Worm (Caenorhabditis elegans): ENCODE results near the gene mtm-9.

Gene mtm-9

ce11 chrV:3738409-3738808 lies 5.0 kb upstream of the mtm-9 start:
- TF ChIP-seq ccch-3 (GFP tag; optimal IDR thresholded peaks at IDR 0.05) (no peak), ceh-91 (GFP tag; IDR thresholded peaks at IDR 0.05) (no peak), him-1 (tag; optimal IDR thresholded peaks at IDR 0.05) (no peak), F49E8.2 (tag; optimal IDR thresholded peaks at IDR 0.05; ENCODE audit: insufficient read depth) (no peak), bed-1 (GFP tag; IDR thresholded peaks at IDR 0.05) (no peak), lin-54 (GFP tag; optimal IDR thresholded peaks at IDR 0.05) (no peak), K11D2.4 (GFP tag; IDR thresholded peaks at IDR 0.05) (no peak), hmg-20 (GFP tag; IDR thresholded peaks at IDR 0.05) (no peak)

- TF ChIP-seq snpc-4 (GFP tag; optimal IDR thresholded peaks at IDR 0.05) (no peak), snpc-4 (tag; optimal IDR thresholded peaks at IDR 0.05) (peak in 2 of 4 experiments; percentile 9 to 29), ztf-3 (GFP tag; optimal IDR thresholded peaks at IDR 0.05) (no peak)
Observed at ce11 chrV:3739302-3739701, 4.1 kb upstream of the mtm-9 start, which contains the start of gene hpo-36. hpo-36 (minus strand) TSS chrV:3739402.

- TF ChIP-seq madf-8 (GFP tag; conservative IDR thresholded peaks at IDR 0.05) (no peak), egrh-3 (GFP tag; IDR thresholded peaks at IDR 0.05) (peak; percentile 71; the same call in 1 of the 2 replicates), efl-1 (GFP tag; optimal IDR thresholded peaks at IDR 0.05) (no peak), zfh-2 (GFP tag; conservative IDR thresholded peaks at IDR 0.05) (peak; percentile 87), dpl-1 (GFP tag; optimal IDR thresholded peaks at IDR 0.05) (no peak), ceh-58 (GFP tag; IDR thresholded peaks at IDR 0.05) (no peak)
Observed at ce11 chrV:3750328-3750727, 7.0 kb downstream of the mtm-9 start.

ce11 chrV:3756887-3757286 lies 13.5 kb downstream of the mtm-9 start, which contains the start of gene gid-7:
gid-7 (minus strand) TSS chrV:3757074.
- TF ChIP-seq tlf-1 (GFP tag; optimal IDR thresholded peaks at IDR 0.05): peak; percentile 4
- 0 out of 2 replicates have a peak, but pooled peaks have one; percentile 28 for TF ChIP-seq ekl-4 (GFP tag; IDR thresholded peaks at IDR 0.05)
- TF ChIP-seq snpc-1.3 (tag; optimal IDR thresholded peaks at IDR 0.05; ENCODE audit: insufficient read depth): peak; percentile 3
- TF ChIP-seq madf-6 (GFP tag; IDR thresholded peaks at IDR 0.05): peak; percentile 37; the same call in 1 of the 2 replicates
- no peak for TF ChIP-seq nhr-120 (GFP tag; IDR thresholded peaks at IDR 0.05)
- peak in 1 of 3 experiments; percentile 9 for TF ChIP-seq lin-35 (GFP tag; optimal IDR thresholded peaks at IDR 0.05)
- no peak for TF ChIP-seq rec-8 (tag; optimal IDR thresholded peaks at IDR 0.05)
- no peak for TF ChIP-seq zim-3 (tag; optimal IDR thresholded peaks at IDR 0.05)
- 0 out of 2 replicates have a peak, but pooled peaks have one; percentile 24 for TF ChIP-seq lin-26 (GFP tag; IDR thresholded peaks at IDR 0.05)
- no peak for TF ChIP-seq nhr-27 (tag; optimal IDR thresholded peaks at IDR 0.05)
- peak; percentile 61 for TF ChIP-seq F49E8.2 (tag; optimal IDR thresholded peaks at IDR 0.05; ENCODE audit: insufficient read depth)
- TF ChIP-seq lin-54 (GFP tag; optimal IDR thresholded peaks at IDR 0.05): peak; percentile 6
- TF ChIP-seq ztf-28 (GFP tag; IDR thresholded peaks at IDR 0.05): no peak
- TF ChIP-seq snpc-4 (GFP tag; optimal IDR thresholded peaks at IDR 0.05): no peak
- peak in 3 of 4 experiments; percentile 25 to 46 (median 41) for TF ChIP-seq snpc-4 (tag; optimal IDR thresholded peaks at IDR 0.05)
- no peak for TF ChIP-seq T07F8.4 (tag; optimal IDR thresholded peaks at IDR 0.05)
- peak; percentile 30; the same call in 1 of the 2 replicates for TF ChIP-seq B0336.3 (GFP tag; IDR thresholded peaks at IDR 0.05)
- no peak for TF ChIP-seq hrde-1 (tag; optimal IDR thresholded peaks at IDR 0.05; ENCODE audit: borderline replicate concordance)
- no peak for TF ChIP-seq cebp-1 (GFP tag; IDR thresholded peaks at IDR 0.05)
- peak; percentile 44 for TF ChIP-seq cebp-1 (tag; optimal IDR thresholded peaks at IDR 0.05)
- TF ChIP-seq ceh-100 (GFP tag; IDR thresholded peaks at IDR 0.05): no peak
- TF ChIP-seq dox-1 (GFP tag; IDR thresholded peaks at IDR 0.05): 0 out of 2 replicates have a peak, but pooled peaks have one; percentile 14
- TF ChIP-seq Y56A3A.18 (GFP tag; IDR thresholded peaks at IDR 0.05): 0 out of 2 replicates have a peak, but pooled peaks have one; percentile 54
- TF ChIP-seq nfyb-1 (GFP tag; IDR thresholded peaks at IDR 0.05): 0 out of 2 replicates have a peak, but pooled peaks have one; percentile 36
- TF ChIP-seq ama-1 (optimal IDR thresholded peaks at IDR 0.05): no peak
- peak in 1 of 2 experiments; percentile 48 for TF ChIP-seq ama-1 (GFP tag; optimal IDR thresholded peaks at IDR 0.05)
- peak; percentile 38 for TF ChIP-seq attf-3 (GFP tag; conservative IDR thresholded peaks at IDR 0.05)
- no peak for TF ChIP-seq Y79H2A.3 (GFP tag; conservative IDR thresholded peaks at IDR 0.05)
- TF ChIP-seq ceh-40 (GFP tag; IDR thresholded peaks at IDR 0.05): no peak
- TF ChIP-seq hmg-1.2 (GFP tag; IDR thresholded peaks at IDR 0.05): peak; percentile 97
